Fruit fly (Drosophila melanogaster) whole organism, embryonic: ENCODE measurements around the gene Pgd.

ENCODE experiments used
- Ada2b ChIP-seq: fragments of 200-800 bp; sonication (Bioruptor generic); IDR thresholded peaks from 2 replicates; pipeline ENCODE4 v1.3.6; 2022; ENCODE audit warnings: missing biosample characterization, missing genetic modification characterization
- Adf1 ChIP-seq: fragments of 200-800 bp; sonication (Bioruptor generic); IDR thresholded peaks from 2 replicates; pipeline ENCODE4 v1.3.6; 2022; ENCODE audit warnings: missing biosample characterization, missing genetic modification characterization
- Asciz ChIP-seq: fragments of 200-800 bp; sonication (Bioruptor generic); optimal IDR thresholded peaks from 2 replicates; lab custom pipeline; 2017; ENCODE audit warnings: missing biosample characterization, mild to moderate bottlenecking, missing genetic modification characterization, missing genetic modification reagents
- CG10209 ChIP-seq: fragments of 200-800 bp; sonication (Bioruptor generic); optimal IDR thresholded peaks from 3 replicates; lab custom pipeline; 2017; ENCODE audit warnings: missing biosample characterization, mild to moderate bottlenecking, missing genetic modification characterization, missing genetic modification reagents
- CG11247 ChIP-seq: fragments of 200-800 bp; sonication (Bioruptor generic); IDR thresholded peaks from 2 replicates; pipeline ENCODE4 v1.3.6; 2022; ENCODE audit warnings: missing biosample characterization, missing genetic modification characterization
- CG11695 ChIP-seq: fragments of 200-800 bp; sonication (Bioruptor generic); IDR thresholded peaks from 3 replicates; pipeline ENCODE4 v1.3.6; 2022; ENCODE audit warnings: missing biosample characterization, missing genetic modification characterization
- CG13123 ChIP-seq: fragments of 200-800 bp; sonication (Bioruptor generic); optimal IDR thresholded peaks from 2 replicates; lab custom pipeline; 2016; ENCODE audit warnings: missing biosample characterization, missing genetic modification characterization
- CG1529 ChIP-seq: fragments of 200-800 bp; sonication (Bioruptor generic); optimal IDR thresholded peaks from 3 replicates; lab custom pipeline; 2018; ENCODE audit warnings: missing biosample characterization, missing genetic modification characterization
- CG17829 ChIP-seq: fragments of 200-800 bp; optimal IDR thresholded peaks from 2 replicates; lab custom pipeline; 2019; ENCODE audit warnings: missing biosample characterization, mild to moderate bottlenecking, missing genetic modification characterization, moderate library complexity
- CG1832 ChIP-seq: fragments of 200-800 bp; sonication (Bioruptor generic); optimal IDR thresholded peaks from 2 replicates; lab custom pipeline; 2017; ENCODE audit warnings: missing biosample characterization, mild to moderate bottlenecking, missing genetic modification characterization, inconsistent platforms
- CG18476 ChIP-seq: fragments of 200-800 bp; sonication (Bioruptor generic); optimal IDR thresholded peaks from 2 replicates; lab custom pipeline; 2016; ENCODE audit warnings: missing biosample characterization, mild to moderate bottlenecking, missing genetic modification characterization
- CG2202 ChIP-seq: fragments of 200-800 bp; sonication (Bioruptor generic); optimal IDR thresholded peaks from 2 replicates; lab custom pipeline; 2018; ENCODE audit warnings: missing biosample characterization, mild to moderate bottlenecking, missing genetic modification characterization
- CG33213 ChIP-seq: fragments of 200-800 bp; sonication (Bioruptor generic); optimal IDR thresholded peaks from 3 replicates; lab custom pipeline; 2016; ENCODE audit warnings: missing biosample characterization, missing genetic modification characterization
- CG3726 ChIP-seq: fragments of 200-800 bp; sonication (Bioruptor generic); IDR thresholded peaks from 3 replicates; pipeline ENCODE4, ENCODE4 v1.3.6; 2022; ENCODE audit warnings: missing biosample characterization, missing genetic modification characterization
- CG3995 ChIP-seq: fragments of 200-800 bp; sonication (Bioruptor generic); optimal IDR thresholded peaks from 3 replicates; lab custom pipeline; 2016; ENCODE audit warnings: missing biosample characterization, missing genetic modification characterization
- CG5180 ChIP-seq: fragments of 200-800 bp; sonication (Bioruptor generic); optimal IDR thresholded peaks from 3 replicates; lab custom pipeline; 2017; ENCODE audit warnings: missing biosample characterization, missing genetic modification characterization, mild to moderate bottlenecking, moderate library complexity, missing genetic modification reagents
- CG9932 ChIP-seq: fragments of 200-800 bp; sonication (Bioruptor generic); IDR thresholded peaks from 2 replicates; pipeline ENCODE4 v1.3.6; 2022; ENCODE audit warnings: missing biosample characterization, missing genetic modification characterization
- CTCF ChIP-seq: fragments of 200-800 bp; sonication (Bioruptor generic); optimal IDR thresholded peaks from 2 replicates; lab custom pipeline; 2017; ENCODE audit warnings: missing biosample characterization, mild to moderate bottlenecking, missing genetic modification characterization, moderate library complexity
- Dek ChIP-seq: fragments of 200-800 bp; sonication (Bioruptor generic); optimal IDR thresholded peaks from 3 replicates; lab custom pipeline; 2019; ENCODE audit warnings: missing biosample characterization, mild to moderate bottlenecking, missing genetic modification characterization, moderate library complexity
- Dip3 ChIP-seq: fragments of 200-800 bp; sonication (Bioruptor generic); optimal IDR thresholded peaks from 3 replicates; lab custom pipeline; 2016; ENCODE audit warnings: missing biosample characterization, missing genetic modification characterization
- Fer1 ChIP-seq: fragments of 200-800 bp; sonication (Bioruptor generic); optimal IDR thresholded peaks from 2 replicates; lab custom pipeline; 2017; ENCODE audit warnings: missing biosample characterization, mild to moderate bottlenecking, missing genetic modification characterization
- HHEX ChIP-seq: fragments of 200-800 bp; sonication (Bioruptor generic); optimal IDR thresholded peaks from 3 replicates; lab custom pipeline; 2017; ENCODE audit warnings: missing biosample characterization, mild to moderate bottlenecking, missing genetic modification characterization, missing genetic modification reagents
- Hey ChIP-seq: fragments of 200-800 bp; sonication (Bioruptor generic); optimal IDR thresholded peaks from 3 replicates; lab custom pipeline; 2018; ENCODE audit warnings: missing biosample characterization, mild to moderate bottlenecking, missing genetic modification characterization
- Neu2 ChIP-seq: fragments of 200-800 bp; sonication (Bioruptor generic); optimal IDR thresholded peaks from 3 replicates; lab custom pipeline; 2016; ENCODE audit warnings: missing biosample characterization, missing genetic modification characterization, borderline replicate concordance
- Nf-YB ChIP-seq: fragments of 200-800 bp; sonication (Bioruptor generic); optimal IDR thresholded peaks from 3 replicates; lab custom pipeline; 2019; ENCODE audit warnings: missing biosample characterization, mild to moderate bottlenecking, missing genetic modification characterization, moderate library complexity
- Rfx ChIP-seq: fragments of 200-800 bp; sonication (Bioruptor generic); IDR thresholded peaks from 2 replicates; pipeline ENCODE4 v1.3.6; 2022; ENCODE audit warnings: missing biosample characterization, missing genetic modification characterization
- Scr ChIP-seq: fragments of 200-800 bp; sonication (Bioruptor generic); IDR thresholded peaks from 2 replicates; pipeline ENCODE4 v1.3.6; 2022; ENCODE audit warnings: missing biosample characterization, missing genetic modification characterization; ENCODE audit not compliant: partially characterized antibody
- Spps ChIP-seq: fragments of 200-800 bp; sonication (Bioruptor generic); optimal IDR thresholded peaks from 2 replicates; lab custom pipeline; 2018; ENCODE audit warnings: missing biosample characterization, mild to moderate bottlenecking, missing genetic modification characterization
- Sry-β ChIP-seq: fragments of 200-800 bp; sonication (Bioruptor generic); optimal IDR thresholded peaks from 2 replicates; lab custom pipeline; 2018; ENCODE audit warnings: missing biosample characterization, mild to moderate bottlenecking, missing genetic modification characterization, moderate library complexity
- Xbp1 ChIP-seq: fragments of 200-800 bp; sonication (Bioruptor generic); optimal IDR thresholded peaks from 3 replicates; lab custom pipeline; 2016; ENCODE audit warnings: missing biosample characterization, mild to moderate bottlenecking, missing genetic modification characterization
- ap ChIP-seq: fragments of 200-800 bp; sonication (Bioruptor generic); IDR thresholded peaks from 2 replicates; pipeline ENCODE4 v1.3.6; 2022; ENCODE audit warnings: missing biosample characterization, missing genetic modification characterization
- ara ChIP-seq: fragments of 200-800 bp; sonication (Bioruptor generic); IDR thresholded peaks from 2 replicates; pipeline ENCODE4 v1.3.6; 2022; ENCODE audit warnings: missing biosample characterization, missing genetic modification characterization
- az2 ChIP-seq: fragments of 200-800 bp; sonication (Bioruptor generic); optimal IDR thresholded peaks from 3 replicates; lab custom pipeline; 2016; ENCODE audit warnings: missing biosample characterization, missing genetic modification characterization
- bcd ChIP-seq: fragments of 200-800 bp; sonication (Bioruptor generic); optimal IDR thresholded peaks from 2 replicates; lab custom pipeline; 2017; ENCODE audit warnings: missing biosample characterization, mild to moderate bottlenecking, missing genetic modification characterization
- en ChIP-seq: fragments of 200-800 bp; sonication (Bioruptor generic); optimal IDR thresholded peaks from 2 replicates; lab custom pipeline; 2016; ENCODE audit warnings: missing biosample characterization, missing genetic modification characterization
- ewg ChIP-seq: fragments of 200-800 bp; sonication (Bioruptor generic); optimal IDR thresholded peaks from 3 replicates; lab custom pipeline; 2017; ENCODE audit warnings: mild to moderate bottlenecking, missing biosample characterization, missing genetic modification reagents, missing genetic modification characterization
- fd3F ChIP-seq: fragments of 200-800 bp; sonication (Bioruptor generic); optimal IDR thresholded peaks from 2 replicates; lab custom pipeline; 2018; ENCODE audit warnings: missing biosample characterization, mild to moderate bottlenecking, missing genetic modification characterization, moderate library complexity
- gro ChIP-seq: fragments of 200-800 bp; sonication (Bioruptor generic); optimal IDR thresholded peaks from 2 replicates; lab custom pipeline; 2016; ENCODE audit warnings: missing biosample characterization, missing genetic modification characterization
- gt ChIP-seq: fragments of 200-800 bp; sonication (Bioruptor generic); IDR thresholded peaks from 2 replicates; pipeline ENCODE4 v1.3.6; 2022; ENCODE audit warnings: missing biosample characterization, missing genetic modification characterization
- ham ChIP-seq: fragments of 200-800 bp; sonication (Bioruptor generic); IDR thresholded peaks from 2 replicates; pipeline ENCODE4 v1.3.6; 2022; ENCODE audit warnings: missing biosample characterization, missing genetic modification characterization
- maf-S ChIP-seq: fragments of 200-800 bp; sonication (Bioruptor generic); optimal IDR thresholded peaks from 2 replicates; lab custom pipeline; 2016; ENCODE audit warnings: missing biosample characterization, missing genetic modification characterization
- nerfin-2 ChIP-seq: fragments of 200-800 bp; sonication (Bioruptor generic); IDR thresholded peaks from 2 replicates; pipeline ENCODE4 v1.3.6; 2022; ENCODE audit warnings: missing biosample characterization, missing genetic modification characterization; ENCODE audit not compliant: partially characterized antibody
- otp ChIP-seq: fragments of 200-800 bp; sonication (Bioruptor generic); IDR thresholded peaks from 3 replicates; pipeline ENCODE4, ENCODE4 v1.3.6; 2022; ENCODE audit warnings: missing biosample characterization, missing genetic modification characterization
- pan ChIP-seq, 4 experiments: fragments of >200 bp in 3 of 4; fragments of 200-800 bp in 1 of 4; sonication (Bioruptor generic) in 1 of 4; optimal IDR thresholded peaks in 3 of 4; IDR thresholded peaks in 1 of 4; 2 replicates each; pipeline versions ENCODE4 v1.3.6 to Lab custom; 2017 to 2022; ENCODE audit warnings: missing biosample characterization in 2 of 4, missing genetic modification characterization in 2 of 4, mixed read lengths in 1 of 4
- pfk ChIP-seq: fragments of 200-800 bp; sonication (Bioruptor generic); optimal IDR thresholded peaks from 2 replicates; lab custom pipeline; 2018; ENCODE audit warnings: missing biosample characterization, mild to moderate bottlenecking, missing genetic modification characterization, moderate library complexity
- pita ChIP-seq: fragments of 200-800 bp; sonication (Bioruptor generic); optimal IDR thresholded peaks from 2 replicates; lab custom pipeline; 2017; ENCODE audit warnings: missing biosample characterization, mild to moderate bottlenecking, missing genetic modification characterization
- row ChIP-seq: fragments of 200-800 bp; sonication (Bioruptor generic); IDR thresholded peaks from 3 replicates; pipeline ENCODE4 v1.3.6; 2022; ENCODE audit warnings: missing biosample characterization, missing genetic modification characterization
- sob ChIP-seq: fragments of 200-800 bp; sonication (Bioruptor generic); IDR thresholded peaks from 2 replicates; pipeline ENCODE4 v1.3.6; 2022; ENCODE audit warnings: missing biosample characterization, missing genetic modification characterization
- vnd ChIP-seq: fragments of 200-800 bp; sonication (Bioruptor generic); IDR thresholded peaks from 3 replicates; pipeline ENCODE4 v1.3.6; 2022; ENCODE audit warnings: missing biosample characterization, missing genetic modification characterization; ENCODE audit not compliant: partially characterized antibody
- zen2 ChIP-seq: fragments of 200-800 bp; sonication (Bioruptor generic); IDR thresholded peaks from 3 replicates; pipeline ENCODE4 v1.3.6; 2022; ENCODE audit warnings: missing biosample characterization, missing genetic modification characterization; ENCODE audit not compliant: partially characterized antibody
- zfh1 ChIP-seq: fragments of 200-800 bp; sonication (Bioruptor generic); IDR thresholded peaks from 3 replicates; pipeline ENCODE4 v1.3.6; 2022; ENCODE audit warnings: missing biosample characterization, missing genetic modification characterization

Gene Pgd

DNA sequence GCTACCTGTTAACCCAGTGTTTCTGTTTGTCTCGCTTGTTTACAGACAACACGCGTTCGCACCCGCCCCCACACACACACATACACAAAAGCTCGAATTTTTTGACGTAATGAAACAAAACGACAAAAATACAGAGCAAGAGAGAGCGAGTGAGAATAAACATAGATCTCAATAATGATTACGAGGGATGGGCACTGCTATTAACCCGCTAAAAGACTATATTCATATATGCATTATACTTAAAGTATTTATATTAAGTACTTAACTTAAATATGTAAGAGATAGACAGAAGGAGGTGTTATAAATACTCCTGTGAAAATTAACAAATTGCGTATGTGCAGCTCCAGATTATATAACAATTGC lies 3.1 kb upstream of the Pgd start (continued):
- TF ChIP-seq Dek: peak; percentile 43
- TF ChIP-seq Neu2 (GFP tag; lab: Kevin White, UChicago): no peak
- TF ChIP-seq CG5180 (GFP tag; lab: Kevin White, UChicago): peak; percentile 30
- TF ChIP-seq sob (GFP tag; lab: Robert Waterston, UW): peak; percentile 55; the same call in 1 of the 2 replicates
- no peak for TF ChIP-seq Sry-β (GFP tag; lab: Kevin White, UChicago)
- TF ChIP-seq CG1529 (GFP tag; lab: Kevin White, UChicago): peak; percentile 57
- TF ChIP-seq zen2: no peak
- 0 out of 2 replicates have a peak, but pooled peaks have one; percentile 39 for TF ChIP-seq ara (GFP tag; lab: Robert Waterston, UW)
- TF ChIP-seq pan (optimal IDR thresholded peaks at IDR 0.05; lab: Kevin White, UChicago): no peak
- TF ChIP-seq pan (GFP tag; optimal IDR thresholded peaks at IDR 0.05 in 1 of 2, IDR thresholded peaks at IDR 0.05 in 1 of 2): peak in 1 of 2 experiments; percentile 64
- TF ChIP-seq zfh1: 0 out of 3 replicates have a peak, but pooled peaks have one; percentile 10
- 0 out of 3 replicates have a peak, but pooled peaks have one; percentile 35 for TF ChIP-seq otp
- TF ChIP-seq CG1832: no peak
- no peak for TF ChIP-seq maf-S
- TF ChIP-seq Scr (GFP tag; lab: Robert Waterston, UW): no peak
- peak; percentile 48 for TF ChIP-seq CG13123 (GFP tag; lab: Kevin White, UChicago)
- no peak for TF ChIP-seq vnd (GFP tag; lab: Robert Waterston, UW)
- TF ChIP-seq Hey (tag; lab: Kevin White, UChicago): peak; percentile 66
- TF ChIP-seq CG3726 (GFP tag; lab: Robert Waterston, UW): no peak
- peak; percentile 59 for TF ChIP-seq Rfx (GFP tag; lab: Robert Waterston, UW)
- peak; percentile 23 for TF ChIP-seq ewg
- no peak for TF ChIP-seq CG17829 (tag; lab: Kevin White, UChicago)
- TF ChIP-seq pfk: peak; percentile 28
- no peak for TF ChIP-seq pita (GFP tag; lab: Kevin White, UChicago)
- peak; percentile 13 for TF ChIP-seq az2 (GFP tag; lab: Kevin White, UChicago)
- TF ChIP-seq CG3995 (GFP tag; lab: Kevin White, UChicago): peak; percentile 18
- no peak for TF ChIP-seq Spps (tag; lab: Kevin White, UChicago)
- peak; percentile 31; the same call in 1 of the 2 replicates for TF ChIP-seq Ada2b (GFP tag; lab: Robert Waterston, UW)
- peak; percentile 42 for TF ChIP-seq Fer1 (GFP tag; lab: Kevin White, UChicago)
- TF ChIP-seq fd3F (GFP tag; lab: Kevin White, UChicago): peak; percentile 25
- no peak for TF ChIP-seq en (GFP tag; lab: Kevin White, UChicago)
- peak; percentile 74 for TF ChIP-seq row
- no peak for TF ChIP-seq gt (GFP tag; lab: Robert Waterston, UW)
- peak; percentile 61 for TF ChIP-seq Asciz (GFP tag; lab: Kevin White, UChicago)
- no peak for TF ChIP-seq Dip3 (GFP tag; lab: Kevin White, UChicago)
- no peak for TF ChIP-seq ap (GFP tag; lab: Robert Waterston, UW)
- TF ChIP-seq Nf-YB: peak; percentile 8
- no peak for TF ChIP-seq CG18476 (GFP tag; lab: Kevin White, UChicago)
- peak; percentile 60 for TF ChIP-seq CG9932 (GFP tag; lab: Robert Waterston, UW)
- no peak for TF ChIP-seq gro (GFP tag; lab: Kevin White, UChicago)
- no peak for TF ChIP-seq Adf1 (GFP tag; lab: Robert Waterston, UW)
- TF ChIP-seq CG10209 (GFP tag; lab: Kevin White, UChicago): peak; percentile 55
- TF ChIP-seq CG11247 (GFP tag; lab: Robert Waterston, UW): no peak
- TF ChIP-seq HHEX (GFP tag; lab: Kevin White, UChicago): peak; percentile 57
- peak; percentile 26 for TF ChIP-seq Xbp1 (GFP tag; lab: Kevin White, UChicago)
- no peak for TF ChIP-seq CTCF (GFP tag; lab: Kevin White, UChicago)
- TF ChIP-seq ham: no peak
- peak; percentile 4 for TF ChIP-seq CG2202 (tag; lab: Kevin White, UChicago)
- TF ChIP-seq nerfin-2 (GFP tag; lab: Robert Waterston, UW): no peak
- TF ChIP-seq CG11695 (GFP tag; lab: Robert Waterston, UW): peak; percentile 48; the same call in 1 of the 3 replicates
- peak; percentile 22 for TF ChIP-seq CG33213 (GFP tag; lab: Kevin White, UChicago)
- TF ChIP-seq bcd (GFP tag; lab: Kevin White, UChicago): peak; percentile 11
